Fruit fly (Drosophila melanogaster): Measurements from ENCODE around the gene Mcm7.

Mcm7 gene

DNA sequence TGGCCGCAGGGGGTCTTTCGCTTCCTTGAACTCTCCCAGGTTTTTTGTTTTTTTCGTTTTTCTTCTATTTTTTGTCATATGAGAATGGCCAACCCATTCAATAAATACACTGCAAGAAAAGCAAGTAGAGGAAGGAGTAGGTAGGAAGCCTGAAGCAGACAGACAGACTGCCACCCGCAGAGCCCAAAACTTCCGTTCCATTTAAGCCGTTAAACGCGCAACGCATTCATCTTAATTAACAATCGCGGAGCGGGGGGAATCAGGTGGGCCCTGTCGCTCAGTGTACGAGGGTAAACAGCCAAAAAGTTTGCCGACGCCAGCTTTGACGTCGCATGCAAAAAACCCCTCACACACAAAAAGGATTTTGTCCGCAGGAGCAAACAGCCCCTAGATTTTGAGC lies 38.5 kb upstream of the Mcm7 start (continued):
- TF ChIP-seq pros (GFP tag; optimal IDR thresholded peaks at IDR 0.05) = no peak
- TF ChIP-seq Deaf1 (tag; optimal IDR thresholded peaks at IDR 0.05) = no peak
- TF ChIP-seq CG11085 (GFP tag; IDR thresholded peaks at IDR 0.05) = peak; percentile 62
- no peak for TF ChIP-seq schlank (tag; optimal IDR thresholded peaks at IDR 0.05)
- peak; percentile 45 for TF ChIP-seq bab2 (GFP tag; optimal IDR thresholded peaks at IDR 0.05)
- TF ChIP-seq CG11696 (GFP tag; IDR thresholded peaks at IDR 0.05) = no peak
- peak in 1 of 2 experiments; percentile 47 for TF ChIP-seq Pdp1 (GFP tag; optimal IDR thresholded peaks at IDR 0.05)
- TF ChIP-seq Gug (GFP tag; IDR thresholded peaks at IDR 0.05) = peak; percentile 61; the same call in 3 of the 4 replicates
- TF ChIP-seq Med (GFP tag) = peak; percentile 89
- peak; percentile 14 for TF ChIP-seq psq (GFP tag; optimal IDR thresholded peaks at IDR 0.05)
- TF ChIP-seq wek (GFP tag; optimal IDR thresholded peaks at IDR 0.05) = no peak
- TF ChIP-seq CG7786 (GFP tag; optimal IDR thresholded peaks at IDR 0.05) = peak; percentile 14
- no peak for TF ChIP-seq Jarid2 (GFP tag; optimal IDR thresholded peaks at IDR 0.05)
- TF ChIP-seq CG12942 (GFP tag; optimal IDR thresholded peaks at IDR 0.05) = peak; percentile 11
- peak; percentile 31 for TF ChIP-seq eyg (GFP tag; optimal IDR thresholded peaks at IDR 0.05)
- TF ChIP-seq Hr51 (GFP tag; optimal IDR thresholded peaks at IDR 0.05) = peak in 1 of 2 experiments; percentile 32
- peak; percentile 35 for TF ChIP-seq CG30403 (GFP tag; optimal IDR thresholded peaks at IDR 0.05)
- TF ChIP-seq CG13624 (GFP tag; optimal IDR thresholded peaks at IDR 0.05) = peak; percentile 15
- no peak for TF ChIP-seq CG16863 (GFP tag; optimal IDR thresholded peaks at IDR 0.05)
- TF ChIP-seq Aef1 (GFP tag; IDR thresholded peaks at IDR 0.05) = peak; percentile 35
- no peak for TF ChIP-seq peb (GFP tag; IDR thresholded peaks at IDR 0.05)
- no peak for TF ChIP-seq Mrtf (GFP tag; IDR thresholded peaks at IDR 0.05)
- TF ChIP-seq zen (tag; optimal IDR thresholded peaks at IDR 0.05) = no peak
- TF ChIP-seq seq (GFP tag; IDR thresholded peaks at IDR 0.05) = peak; percentile 70
- TF ChIP-seq H2.0 (GFP tag; IDR thresholded peaks at IDR 0.05) = peak; percentile 47; the same call in 1 of the 2 replicates
- peak; percentile 38 for TF ChIP-seq mam (GFP tag; optimal IDR thresholded peaks at IDR 0.05)
- 0 out of 2 replicates have a peak, but pooled peaks have one; percentile 15 for TF ChIP-seq CG4404 (GFP tag; IDR thresholded peaks at IDR 0.05)
- TF ChIP-seq Nf-YA (GFP tag; IDR thresholded peaks at IDR 0.05) = no peak
- no peak for TF ChIP-seq CG6254 (GFP tag; optimal IDR thresholded peaks at IDR 0.05)
- no peak for TF ChIP-seq hb (GFP tag; IDR thresholded peaks at IDR 0.05; ENCODE audit: partially characterized antibody)
- no peak for TF ChIP-seq zen2 (GFP tag; IDR thresholded peaks at IDR 0.05; ENCODE audit: partially characterized antibody)
- 0 out of 3 replicates have a peak, but pooled peaks have one; percentile 8 for TF ChIP-seq CG3726 (GFP tag; IDR thresholded peaks at IDR 0.05)
- no peak for TF ChIP-seq gsb-n (tag; optimal IDR thresholded peaks at IDR 0.05)
- TF ChIP-seq pfk (GFP tag; optimal IDR thresholded peaks at IDR 0.05) = no peak
- peak; percentile 57; the same call in 2 of the 3 replicates for TF ChIP-seq H15 (GFP tag; IDR thresholded peaks at IDR 0.05)
- TF ChIP-seq CG14667 (GFP tag; IDR thresholded peaks at IDR 0.05) = 0 out of 2 replicates have a peak, but pooled peaks have one; percentile 32
- 0 out of 2 replicates have a peak, but pooled peaks have one; percentile 17 for TF ChIP-seq dan (GFP tag; IDR thresholded peaks at IDR 0.05)
- peak; percentile 53 for TF ChIP-seq Antp (GFP tag; optimal IDR thresholded peaks at IDR 0.05)
- no peak for TF ChIP-seq CG8478 (optimal IDR thresholded peaks at IDR 0.05)
- no peak for TF ChIP-seq CG1832 (GFP tag; optimal IDR thresholded peaks at IDR 0.05)
- TF ChIP-seq p53 (GFP tag; optimal IDR thresholded peaks at IDR 0.05) = no peak
- TF ChIP-seq NK7.1 (GFP tag; optimal IDR thresholded peaks at IDR 0.05) = no peak
- no peak for TF ChIP-seq Atf3 (GFP tag; optimal IDR thresholded peaks at IDR 0.05)
